Worm (Caenorhabditis elegans) whole organism, L2 larva: ENCODE data around the gene F36H1.12.

Experiments used
- mdl-1 ChIP-seq, 2 experiments: fragments of 150-350 bp in 1 of 2; sonication (generic microtip) in 1 of 2; optimal IDR thresholded peaks; 2 replicates each; lab custom pipeline; 2017; ENCODE audit warnings: missing biosample characterization in 2 of 2, missing genetic modification characterization in 2 of 2
- nhr-237 ChIP-seq: fragments of 150-350 bp; optimal IDR thresholded peaks from 2 replicates; lab custom pipeline; 2014; ENCODE audit warnings: missing biosample characterization, missing genetic modification characterization

ce11 chrIV:11015881-11016280 lies 37.6 kb downstream of the F36H1.12 start, which contains the start of gene F13H10.3:
- TF ChIP-seq mdl-1 (tag; optimal IDR thresholded peaks at IDR 0.05; lab: Kevin White, UChicago): peak in 1 of 2 experiments; percentile 27
- no peak for TF ChIP-seq nhr-237 (tag; lab: Kevin White, UChicago)
